Worm (Caenorhabditis elegans) whole organism, L1 larva: Measurements from ENCODE around the gene mrpl-51.
A peak's percentile ranks its signal among the peaks of the same experiment; 100 is the strongest.

Experiments
- ama-1 ChIP-seq: fragments of 150-350 bp; optimal IDR thresholded peaks from 2 replicates; lab custom pipeline; 2014
- blmp-1 ChIP-seq: fragments of 150-350 bp; optimal IDR thresholded peaks from 2 replicates; lab custom pipeline; 2014; ENCODE audit warnings: missing biosample characterization, missing genetic modification characterization
- ces-1 ChIP-seq: fragments of 150-350 bp; optimal IDR thresholded peaks from 2 replicates; lab custom pipeline; 2014; ENCODE audit warnings: missing biosample characterization, missing genetic modification reagents, missing genetic modification characterization
- efl-1 ChIP-seq, 4 experiments: fragments of 150-350 bp; optimal IDR thresholded peaks in 3 of 4; peaks in 1 of 4; 1 replicate in 1 of 4; 2 replicates in 3 of 4; lab custom pipeline; 2014; ENCODE audit warnings: missing biosample characterization in 2 of 4, missing genetic modification characterization in 2 of 4, missing genetic modification reagents in 2 of 4
- fkh-10 ChIP-seq: sonication (generic microtip); optimal IDR thresholded peaks from 2 replicates; lab custom pipeline; 2017; ENCODE audit warnings: missing biosample characterization, missing genetic modification reagents, missing genetic modification characterization
- fos-1 ChIP-seq: fragments of 150-350 bp; optimal IDR thresholded peaks from 2 replicates; lab custom pipeline; 2014; ENCODE audit warnings: missing biosample characterization, missing genetic modification characterization
- nhr-11 ChIP-seq: fragments of 150-350 bp; optimal IDR thresholded peaks from 2 replicates; lab custom pipeline; 2014; ENCODE audit warnings: missing biosample characterization, missing genetic modification characterization
- sptf-1 ChIP-seq: fragments of 150-350 bp; optimal IDR thresholded peaks from 2 replicates; lab custom pipeline; 2014; ENCODE audit warnings: missing biosample characterization, missing genetic modification characterization
- ztf-11 ChIP-seq, 2 experiments: sonication (generic microtip); optimal IDR thresholded peaks; 2 replicates each; lab custom pipeline; 2016 to 2017; ENCODE audit warnings: missing genetic modification characterization in 2 of 2, missing biosample characterization in 1 of 2, missing compliant biosample characterization in 1 of 2

ce11 chrIV:12031003-12031402 is at the start of gene mrpl-51, which contains the start of gene T12G3.6:
- TF ChIP-seq fos-1 (tag; lab: Kevin White, UChicago) (no peak), fkh-10 (GFP tag; lab: Kevin White, UChicago) (no peak), sptf-1 (tag; lab: Kevin White, UChicago) (no peak), ama-1 (lab: Kevin White, UChicago) (no peak), nhr-11 (tag; lab: Kevin White, UChicago) (no peak), ztf-11 (tag; optimal IDR thresholded peaks at IDR 0.05; lab: Kevin White, UChicago) (no peak), ces-1 (no peak), blmp-1 (no peak), efl-1 (optimal IDR thresholded peaks at IDR 0.05; lab: Kevin White, UChicago) (no peak), efl-1 (GFP tag; optimal IDR thresholded peaks at IDR 0.05 in 1 of 2; lab: Kevin White, UChicago) (peak in 1 of 2 experiments; percentile 1)
